Fruit fly (Drosophila melanogaster) whole organism, embryonic: ENCODE measurements around the gene Tyler.
A peak's percentile ranks its signal among the peaks of the same experiment; 100 is the strongest.

ENCODE experiments used
- Adf1 ChIP-seq: fragments of 200-800 bp; sonication (Bioruptor generic); IDR thresholded peaks from 2 replicates; pipeline ENCODE4 v1.3.6; 2022; ENCODE audit warnings: missing biosample characterization, missing genetic modification characterization
- CG10321 ChIP-seq: fragments of 200-800 bp; sonication (Bioruptor generic); IDR thresholded peaks from 2 replicates; pipeline ENCODE4 v1.3.6; 2022; ENCODE audit warnings: missing biosample characterization, missing genetic modification characterization
- CG10565 ChIP-seq: fragments of 200-800 bp; sonication (Bioruptor generic); optimal IDR thresholded peaks from 3 replicates; lab custom pipeline; 2016; ENCODE audit warnings: missing biosample characterization, mild to moderate bottlenecking, missing genetic modification characterization
- CG11247 ChIP-seq: fragments of 200-800 bp; sonication (Bioruptor generic); IDR thresholded peaks from 2 replicates; pipeline ENCODE4 v1.3.6; 2022; ENCODE audit warnings: missing biosample characterization, missing genetic modification characterization
- CG12299 ChIP-seq: fragments of 200-800 bp; sonication (Bioruptor generic); optimal IDR thresholded peaks from 2 replicates; lab custom pipeline; 2018; ENCODE audit warnings: missing biosample characterization, mild to moderate bottlenecking, missing genetic modification characterization
- CG12769 ChIP-seq: fragments of 200-800 bp; sonication (Bioruptor generic); optimal IDR thresholded peaks from 2 replicates; lab custom pipeline; 2019; ENCODE audit warnings: missing biosample characterization, mild to moderate bottlenecking, missing genetic modification characterization, moderate library complexity
- CG14050 ChIP-seq: fragments of 200-800 bp; sonication (Bioruptor generic); IDR thresholded peaks from 3 replicates; pipeline ENCODE4 v1.3.6; 2022; ENCODE audit warnings: missing biosample characterization, missing genetic modification characterization
- CG14667 ChIP-seq: fragments of 200-800 bp; sonication (Bioruptor generic); IDR thresholded peaks from 2 replicates; pipeline ENCODE4 v1.3.6; 2022; ENCODE audit warnings: missing biosample characterization, missing genetic modification characterization
- CG14965 ChIP-seq: fragments of 200-800 bp; sonication (Bioruptor generic); optimal IDR thresholded peaks from 2 replicates; lab custom pipeline; 2016; ENCODE audit warnings: missing biosample characterization, missing genetic modification characterization, borderline replicate concordance
- CG15073 ChIP-seq: fragments of 200-800 bp; sonication (Bioruptor generic); optimal IDR thresholded peaks from 2 replicates; lab custom pipeline; 2016; ENCODE audit warnings: missing biosample characterization, missing genetic modification characterization
- CG15479 ChIP-seq: fragments of 200-800 bp; sonication (Bioruptor generic); optimal IDR thresholded peaks from 3 replicates; lab custom pipeline; 2019; ENCODE audit warnings: missing biosample characterization, mild to moderate bottlenecking, missing genetic modification characterization, moderate library complexity
- CG16863 ChIP-seq: fragments of 200-800 bp; sonication (Bioruptor generic); optimal IDR thresholded peaks from 3 replicates; lab custom pipeline; 2016; ENCODE audit warnings: missing biosample characterization, missing genetic modification characterization
- CG17328 ChIP-seq: fragments of 200-800 bp; sonication (Bioruptor generic); IDR thresholded peaks from 2 replicates; pipeline ENCODE4 v1.3.6; 2022; ENCODE audit warnings: missing biosample characterization, missing genetic modification characterization
- CG17912 ChIP-seq: fragments of 200-800 bp; sonication (Bioruptor generic); optimal IDR thresholded peaks from 2 replicates; lab custom pipeline; 2018; ENCODE audit warnings: missing biosample characterization, mild to moderate bottlenecking, missing genetic modification characterization
- CG18262 ChIP-seq: fragments of 200-800 bp; optimal IDR thresholded peaks from 3 replicates; lab custom pipeline; 2019; ENCODE audit warnings: missing biosample characterization, mild to moderate bottlenecking, missing genetic modification characterization, moderate library complexity
- CG2202 ChIP-seq: fragments of 200-800 bp; sonication (Bioruptor generic); optimal IDR thresholded peaks from 2 replicates; lab custom pipeline; 2018; ENCODE audit warnings: missing biosample characterization, mild to moderate bottlenecking, missing genetic modification characterization
- CG33557 ChIP-seq: fragments of 200-800 bp; sonication (Bioruptor generic); optimal IDR thresholded peaks from 2 replicates; lab custom pipeline; 2019; ENCODE audit warnings: missing biosample characterization, mild to moderate bottlenecking, missing genetic modification characterization, moderate library complexity
- CG42726 ChIP-seq: fragments of 200-800 bp; sonication (Bioruptor generic); IDR thresholded peaks from 2 replicates; pipeline ENCODE4 v1.3.6; 2022; ENCODE audit warnings: missing biosample characterization, missing genetic modification characterization; ENCODE audit not compliant: partially characterized antibody
- CG4282 ChIP-seq: fragments of 200-800 bp; sonication (Bioruptor generic); optimal IDR thresholded peaks from 2 replicates; lab custom pipeline; 2016; ENCODE audit warnings: missing biosample characterization, missing genetic modification characterization
- CG4424 ChIP-seq: fragments of 200-800 bp; sonication (Bioruptor generic); optimal IDR thresholded peaks from 3 replicates; lab custom pipeline; 2016; ENCODE audit warnings: missing biosample characterization, missing genetic modification characterization
- CG4707 ChIP-seq: fragments of 200-800 bp; sonication (Bioruptor generic); optimal IDR thresholded peaks from 2 replicates; lab custom pipeline; 2018; ENCODE audit warnings: missing biosample characterization, mild to moderate bottlenecking, missing genetic modification characterization, moderate library complexity
- CG5245 ChIP-seq: fragments of 200-800 bp; sonication (Bioruptor generic); optimal IDR thresholded peaks from 3 replicates; lab custom pipeline; 2016; ENCODE audit warnings: missing biosample characterization, missing genetic modification characterization
- Fer3 ChIP-seq: fragments of 200-800 bp; sonication (Bioruptor generic); optimal IDR thresholded peaks from 2 replicates; lab custom pipeline; 2018; ENCODE audit warnings: missing biosample characterization, mild to moderate bottlenecking, missing genetic modification characterization, moderate library complexity
- H2.0 ChIP-seq: fragments of 200-800 bp; sonication (Bioruptor generic); IDR thresholded peaks from 2 replicates; pipeline ENCODE4 v1.3.6; 2022; ENCODE audit warnings: missing biosample characterization, missing genetic modification characterization
- Hey ChIP-seq: fragments of 200-800 bp; sonication (Bioruptor generic); optimal IDR thresholded peaks from 3 replicates; lab custom pipeline; 2018; ENCODE audit warnings: missing biosample characterization, mild to moderate bottlenecking, missing genetic modification characterization
- Hmx ChIP-seq: fragments of 200-800 bp; sonication (Bioruptor generic); optimal IDR thresholded peaks from 2 replicates; lab custom pipeline; 2016; ENCODE audit warnings: missing biosample characterization, missing genetic modification characterization
- Hsf ChIP-seq: fragments of 200-800 bp; sonication (Bioruptor generic); optimal IDR thresholded peaks from 3 replicates; lab custom pipeline; 2016; ENCODE audit warnings: missing biosample characterization, missing genetic modification characterization
- Mrtf ChIP-seq: fragments of 200-800 bp; sonication (Bioruptor generic); IDR thresholded peaks from 3 replicates; pipeline ENCODE4 v1.3.6; 2022; ENCODE audit warnings: missing biosample characterization, missing genetic modification characterization
- NK7.1 ChIP-seq: fragments of 200-800 bp; sonication (Bioruptor generic); optimal IDR thresholded peaks from 3 replicates; lab custom pipeline; 2016; ENCODE audit warnings: missing biosample characterization, missing genetic modification characterization
- NfI ChIP-seq: fragments of 200-800 bp; sonication (Bioruptor generic); optimal IDR thresholded peaks from 3 replicates; lab custom pipeline; 2018; ENCODE audit warnings: missing biosample characterization, mild to moderate bottlenecking, missing genetic modification characterization, moderate library complexity
- Opbp ChIP-seq: fragments of 200-800 bp; sonication (Bioruptor generic); IDR thresholded peaks from 3 replicates; pipeline ENCODE4 v1.3.6; 2022; ENCODE audit warnings: missing biosample characterization, missing genetic modification characterization; ENCODE audit not compliant: partially characterized antibody
- Pdp1 ChIP-seq, 2 experiments: fragments of 200-800 bp; sonication (Bioruptor generic); optimal IDR thresholded peaks; 3 replicates each; lab custom pipeline; 2016; ENCODE audit warnings: missing biosample characterization in 2 of 2, missing genetic modification characterization in 2 of 2, mild to moderate bottlenecking in 1 of 2, moderate library complexity in 1 of 2
- Six4 ChIP-seq: fragments of 200-800 bp; sonication (Bioruptor generic); optimal IDR thresholded peaks from 2 replicates; lab custom pipeline; 2016; ENCODE audit warnings: missing biosample characterization, missing genetic modification characterization
- Vsx1 ChIP-seq: fragments of 200-800 bp; sonication (Bioruptor generic); optimal IDR thresholded peaks from 2 replicates; lab custom pipeline; 2017; ENCODE audit warnings: missing biosample characterization, mild to moderate bottlenecking, missing genetic modification characterization, missing genetic modification reagents
- al ChIP-seq: fragments of 200-800 bp; sonication (Bioruptor generic); IDR thresholded peaks from 2 replicates; pipeline ENCODE4 v1.3.6; 2022; ENCODE audit warnings: missing biosample characterization, missing genetic modification characterization
- ato ChIP-seq: fragments of 200-800 bp; sonication (Bioruptor generic); IDR thresholded peaks from 2 replicates; pipeline ENCODE4 v1.3.6; 2022; ENCODE audit warnings: missing biosample characterization, missing genetic modification characterization; ENCODE audit not compliant: partially characterized antibody
- bowl ChIP-seq: fragments of 200-800 bp; sonication (Bioruptor generic); IDR thresholded peaks from 2 replicates; pipeline ENCODE4 v1.3.6; 2022; ENCODE audit warnings: missing biosample characterization, missing genetic modification characterization
- crol ChIP-seq: fragments of 200-800 bp; sonication (Bioruptor generic); IDR thresholded peaks from 2 replicates; pipeline ENCODE4 v1.3.6; 2022; ENCODE audit warnings: missing biosample characterization, missing genetic modification characterization
- dm ChIP-seq: fragments of 200-800 bp; sonication (Bioruptor generic); optimal IDR thresholded peaks from 3 replicates; lab custom pipeline; 2016; ENCODE audit warnings: missing biosample characterization, missing genetic modification characterization
- dmrt11E ChIP-seq: fragments of 200-800 bp; sonication (Bioruptor generic); optimal IDR thresholded peaks from 3 replicates; lab custom pipeline; 2018; ENCODE audit warnings: missing biosample characterization, mild to moderate bottlenecking, missing genetic modification characterization, moderate library complexity
- ems ChIP-seq: fragments of 200-800 bp; sonication (Bioruptor generic); optimal IDR thresholded peaks from 3 replicates; lab custom pipeline; 2016; ENCODE audit warnings: missing biosample characterization, missing genetic modification characterization
- exex ChIP-seq: fragments of 200-800 bp; sonication (Bioruptor generic); optimal IDR thresholded peaks from 4 replicates; lab custom pipeline; 2018; ENCODE audit warnings: missing biosample characterization, mild to moderate bottlenecking, missing genetic modification characterization, moderate library complexity
- inv ChIP-seq: fragments of 200-800 bp; sonication (Bioruptor generic); IDR thresholded peaks from 2 replicates; pipeline ENCODE4 v1.3.6; 2022; ENCODE audit warnings: missing biosample characterization, missing genetic modification characterization; ENCODE audit not compliant: partially characterized antibody
- pita ChIP-seq: fragments of 200-800 bp; sonication (Bioruptor generic); optimal IDR thresholded peaks from 2 replicates; lab custom pipeline; 2017; ENCODE audit warnings: missing biosample characterization, mild to moderate bottlenecking, missing genetic modification characterization
- shn ChIP-seq: fragments of 200-800 bp; sonication (Bioruptor generic); optimal IDR thresholded peaks from 3 replicates; lab custom pipeline; 2016; ENCODE audit warnings: missing biosample characterization, missing genetic modification characterization
- sima ChIP-seq: fragments of 200-800 bp; sonication (Bioruptor generic); optimal IDR thresholded peaks from 2 replicates; lab custom pipeline; 2016; ENCODE audit warnings: missing biosample characterization, missing genetic modification characterization
- slp2 ChIP-seq: fragments of 200-800 bp; sonication (Bioruptor generic); optimal IDR thresholded peaks from 2 replicates; lab custom pipeline; 2016; ENCODE audit warnings: missing biosample characterization, missing genetic modification characterization
- sna ChIP-seq: fragments of 200-800 bp; sonication (Bioruptor generic); IDR thresholded peaks from 2 replicates; pipeline ENCODE4 v1.3.6; 2022; ENCODE audit warnings: missing biosample characterization, missing genetic modification characterization; ENCODE audit not compliant: partially characterized antibody
- tup ChIP-seq: fragments of 200-800 bp; sonication (Bioruptor generic); optimal IDR thresholded peaks from 2 replicates; lab custom pipeline; 2016; ENCODE audit warnings: missing biosample characterization, mild to moderate bottlenecking, missing genetic modification characterization, moderate library complexity

The Tyler gene

dm6 chrX:19663859-19664728 is 52.8 kb downstream of the Tyler start, which contains the start of the genes CG14223 and Ssu72 (continued):
- no peak for TF ChIP-seq CG12299 (tag; lab: Kevin White, UChicago)
- no peak for TF ChIP-seq Vsx1 (GFP tag; lab: Kevin White, UChicago)
- TF ChIP-seq pita (GFP tag; lab: Kevin White, UChicago): no peak
- peak; percentile 64 for TF ChIP-seq ato (GFP tag; lab: Robert Waterston, UW)
- peak; percentile 87 for TF ChIP-seq Opbp (GFP tag; lab: Robert Waterston, UW)
- TF ChIP-seq bowl (GFP tag; lab: Robert Waterston, UW): no peak
- TF ChIP-seq CG14050 (GFP tag; lab: Robert Waterston, UW): no peak
- TF ChIP-seq crol (GFP tag; lab: Robert Waterston, UW): no peak
- TF ChIP-seq CG12769 (tag; lab: Kevin White, UChicago): no peak
- TF ChIP-seq dm (GFP tag; lab: Kevin White, UChicago): no peak
- TF ChIP-seq CG14667 (GFP tag; lab: Robert Waterston, UW): no peak
- TF ChIP-seq Hmx (GFP tag; lab: Kevin White, UChicago): peak; percentile 12
- TF ChIP-seq al (GFP tag; lab: Robert Waterston, UW): no peak
- TF ChIP-seq CG16863 (GFP tag; lab: Kevin White, UChicago): no peak
- no peak for TF ChIP-seq CG15073
- TF ChIP-seq CG33557 (GFP tag; lab: Kevin White, UChicago): no peak
- TF ChIP-seq shn (GFP tag; lab: Kevin White, UChicago): no peak
- TF ChIP-seq CG5245: no peak
- TF ChIP-seq Six4: no peak
- TF ChIP-seq CG17912 (GFP tag; lab: Kevin White, UChicago): no peak
- no peak for TF ChIP-seq NfI (GFP tag; lab: Kevin White, UChicago)
- no peak for TF ChIP-seq Fer3 (tag; lab: Kevin White, UChicago)
- TF ChIP-seq sna (GFP tag; lab: Robert Waterston, UW): peak; percentile 74
- no peak for TF ChIP-seq CG4707 (GFP tag; lab: Kevin White, UChicago)
- TF ChIP-seq Pdp1 (GFP tag; optimal IDR thresholded peaks at IDR 0.05; lab: Kevin White, UChicago): no peak
- TF ChIP-seq Mrtf (GFP tag; lab: Robert Waterston, UW): no peak
- TF ChIP-seq CG17328: no peak
- TF ChIP-seq NK7.1: no peak
- TF ChIP-seq inv: peak; percentile 72
- TF ChIP-seq exex (tag; lab: Kevin White, UChicago): no peak
- no peak for TF ChIP-seq Adf1 (GFP tag; lab: Robert Waterston, UW)
- no peak for TF ChIP-seq ems (GFP tag; lab: Kevin White, UChicago)
- no peak for TF ChIP-seq dmrt11E
- TF ChIP-seq CG10565 (GFP tag; lab: Kevin White, UChicago): no peak
- TF ChIP-seq H2.0 (GFP tag; lab: Robert Waterston, UW): no peak
- TF ChIP-seq CG11247 (GFP tag; lab: Robert Waterston, UW): no peak
- no peak for TF ChIP-seq CG14965 (GFP tag; lab: Kevin White, UChicago)
- no peak for TF ChIP-seq Hsf (GFP tag; lab: Kevin White, UChicago)
- TF ChIP-seq CG42726 (GFP tag; lab: Robert Waterston, UW): peak; percentile 64; the same call in 1 of the 2 replicates
- no peak for TF ChIP-seq CG4282 (GFP tag; lab: Kevin White, UChicago)
- TF ChIP-seq CG2202: no peak
- TF ChIP-seq CG4424 (GFP tag; lab: Kevin White, UChicago): no peak
- peak; percentile 8 for TF ChIP-seq CG18262 (tag; lab: Kevin White, UChicago)
- no peak for TF ChIP-seq sima (GFP tag; lab: Kevin White, UChicago)
- no peak for TF ChIP-seq CG10321 (GFP tag; lab: Robert Waterston, UW)
- no peak for TF ChIP-seq Hey
- TF ChIP-seq slp2 (GFP tag; lab: Kevin White, UChicago): no peak
- TF ChIP-seq tup: no peak
- TF ChIP-seq CG15479 (GFP tag; lab: Kevin White, UChicago): no peak
